Worm (Caenorhabditis elegans): ENCODE data around the gene oac-21.

DNA sequence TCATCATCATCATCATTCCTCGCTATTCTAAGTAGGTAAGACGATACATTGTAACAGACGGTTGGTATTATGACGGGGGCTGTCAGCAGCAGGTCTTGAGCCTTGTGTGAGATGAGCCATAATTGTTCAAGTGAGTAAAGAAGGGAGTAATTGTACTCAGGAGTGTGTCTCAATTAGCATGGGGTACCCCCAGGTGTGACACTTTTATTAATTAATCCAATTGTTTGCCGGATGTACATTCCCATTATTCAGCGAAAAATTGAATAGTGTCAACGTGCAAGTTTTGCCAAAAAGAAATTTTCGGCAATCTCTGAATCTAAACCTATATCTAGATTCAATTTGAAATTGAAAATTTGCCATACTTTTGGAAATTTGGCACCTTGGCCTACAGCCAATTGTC is 40.1 kb upstream of the oac-21 start:
- TF ChIP-seq W03F9.2 (tag; optimal IDR thresholded peaks at IDR 0.05) (no peak), dao-5 (tag; optimal IDR thresholded peaks at IDR 0.05) (no peak)
